Fruit fly (Drosophila melanogaster): ENCODE data around the gene baz.

Gene baz

DNA sequence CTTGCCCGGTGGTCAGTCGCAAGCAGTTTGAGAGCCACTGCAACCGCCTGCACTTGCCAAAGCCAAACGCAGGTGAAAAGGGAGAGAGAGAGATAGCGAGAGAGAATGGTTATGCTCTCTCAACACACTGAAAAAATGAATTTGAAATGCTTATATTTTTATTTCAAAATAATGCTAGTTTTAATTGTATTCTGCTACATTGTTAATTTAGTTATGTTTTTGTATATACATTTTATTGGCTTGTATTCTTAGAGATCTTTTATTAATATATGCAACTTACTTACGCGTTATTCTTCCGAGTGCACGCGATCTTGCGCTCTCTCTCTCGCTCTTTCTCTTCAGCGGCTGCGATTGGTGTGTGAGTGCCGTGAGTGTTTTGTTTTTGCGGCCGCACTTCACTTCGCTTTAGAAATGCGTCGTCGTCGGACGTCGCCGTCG is 18.7 kb downstream of the baz start (continued):
- TF ChIP-seq dpn (GFP tag; optimal IDR thresholded peaks at IDR 0.05): peak in 1 of 2 experiments; percentile 94
- TF ChIP-seq CG17912 (GFP tag; optimal IDR thresholded peaks at IDR 0.05): peak; percentile 67
- TF ChIP-seq D (optimal IDR thresholded peaks at IDR 0.05): no peak
- TF ChIP-seq D (GFP tag; optimal IDR thresholded peaks at IDR 0.05): peak; percentile 97
- TF ChIP-seq Trl (optimal IDR thresholded peaks at IDR 0.05): peak; percentile 87 to 93
- TF ChIP-seq Trl (GFP tag; optimal IDR thresholded peaks at IDR 0.05): peak; percentile 93
- peak; percentile 94 for TF ChIP-seq ssp (GFP tag; IDR thresholded peaks at IDR 0.05)
- TF ChIP-seq ato (GFP tag; IDR thresholded peaks at IDR 0.05; ENCODE audit: partially characterized antibody): no peak
- no peak for TF ChIP-seq HmgD (GFP tag; optimal IDR thresholded peaks at IDR 0.05)
- TF ChIP-seq CG16815 (GFP tag; optimal IDR thresholded peaks at IDR 0.05): no peak
- no peak for TF ChIP-seq tna (GFP tag; IDR thresholded peaks at IDR 0.05; ENCODE audit: partially characterized antibody)
- TF ChIP-seq CG10321 (GFP tag; IDR thresholded peaks at IDR 0.05): peak; percentile 66; the same call in 1 of the 2 replicates
- TF ChIP-seq sens (GFP tag): peak; percentile 99
- TF ChIP-seq CG1832 (GFP tag; optimal IDR thresholded peaks at IDR 0.05): peak; percentile 37
- no peak for TF ChIP-seq Hey (tag; optimal IDR thresholded peaks at IDR 0.05)
- TF ChIP-seq sug (tag; optimal IDR thresholded peaks at IDR 0.05): peak; percentile 82
- TF ChIP-seq CG8478 (optimal IDR thresholded peaks at IDR 0.05): no peak
- no peak for TF ChIP-seq CG7556 (GFP tag; optimal IDR thresholded peaks at IDR 0.05)
- TF ChIP-seq CG15696 (tag; optimal IDR thresholded peaks at IDR 0.05): peak; percentile 97
- TF ChIP-seq Rfx (GFP tag; IDR thresholded peaks at IDR 0.05): peak; percentile 98
- TF ChIP-seq CG12219 (GFP tag; optimal IDR thresholded peaks at IDR 0.05): peak; percentile 91
- peak; percentile 98 for TF ChIP-seq CG11247 (GFP tag; IDR thresholded peaks at IDR 0.05)
- peak; percentile 95 for TF ChIP-seq CG15011 (GFP tag; optimal IDR thresholded peaks at IDR 0.05)
- no peak for TF ChIP-seq p53 (GFP tag; optimal IDR thresholded peaks at IDR 0.05)
- peak; percentile 95 for TF ChIP-seq gro (GFP tag; optimal IDR thresholded peaks at IDR 0.05)
- TF ChIP-seq CG5180 (GFP tag; optimal IDR thresholded peaks at IDR 0.05): peak; percentile 90
- TF ChIP-seq CG10979 (tag; optimal IDR thresholded peaks at IDR 0.05): peak; percentile 99
- TF ChIP-seq vvl (GFP tag; IDR thresholded peaks at IDR 0.05): peak; percentile 100
- TF ChIP-seq croc (GFP tag; conservative IDR thresholded peaks at IDR 0.05): peak; percentile 99
- TF ChIP-seq al (GFP tag; IDR thresholded peaks at IDR 0.05): peak; percentile 97
- TF ChIP-seq knrl (GFP tag; IDR thresholded peaks at IDR 0.05; ENCODE audit: partially characterized antibody): no peak
- peak; percentile 99 for TF ChIP-seq dmrt99B (tag; optimal IDR thresholded peaks at IDR 0.05)
- peak; percentile 70; the same call in 1 of the 2 replicates for TF ChIP-seq chm (GFP tag; IDR thresholded peaks at IDR 0.05)
- peak; percentile 93 for TF ChIP-seq CG12071 (GFP tag; optimal IDR thresholded peaks at IDR 0.05)
- TF ChIP-seq fru (optimal IDR thresholded peaks at IDR 0.05): no peak
- peak; percentile 86 for TF ChIP-seq Deaf1 (tag; optimal IDR thresholded peaks at IDR 0.05)
- TF ChIP-seq Abd-B (GFP tag; optimal IDR thresholded peaks at IDR 0.05): no peak
- peak; percentile 88 for TF ChIP-seq odd (GFP tag; optimal IDR thresholded peaks at IDR 0.05)
- peak; percentile 96 for TF ChIP-seq CG17361 (GFP tag; IDR thresholded peaks at IDR 0.05)
- TF ChIP-seq C15 (GFP tag; IDR thresholded peaks at IDR 0.05): peak; percentile 96
- peak; percentile 96 for TF ChIP-seq rib (GFP tag; IDR thresholded peaks at IDR 0.05)
- TF ChIP-seq CG6272 (GFP tag; IDR thresholded peaks at IDR 0.05): peak; percentile 99
- TF ChIP-seq twi (tag; optimal IDR thresholded peaks at IDR 0.05): peak; percentile 22
- peak; percentile 96 for TF ChIP-seq CG10147 (GFP tag; optimal IDR thresholded peaks at IDR 0.05)
- TF ChIP-seq tx (GFP tag; optimal IDR thresholded peaks at IDR 0.05): no peak
- peak; percentile 96 for TF ChIP-seq NK7.1 (GFP tag; optimal IDR thresholded peaks at IDR 0.05)
- TF ChIP-seq CG8290 (GFP tag; optimal IDR thresholded peaks at IDR 0.05): peak; percentile 96
- TF ChIP-seq CG8290 (tag; optimal IDR thresholded peaks at IDR 0.05): no peak
- no peak for TF ChIP-seq CG12236 (GFP tag; optimal IDR thresholded peaks at IDR 0.05)
- peak; percentile 94 for TF ChIP-seq fd64A (GFP tag; optimal IDR thresholded peaks at IDR 0.05)
- TF ChIP-seq dm (GFP tag; optimal IDR thresholded peaks at IDR 0.05): no peak
- TF ChIP-seq crol (GFP tag; IDR thresholded peaks at IDR 0.05): peak; percentile 87
- peak; percentile 97 for TF ChIP-seq nerfin-1 (tag; optimal IDR thresholded peaks at IDR 0.05)

All from whole organism, embryonic.